Worm (Caenorhabditis elegans) whole organism, L2 larva: Measurements from ENCODE around the gene basl-1.

ENCODE experiments used
- C34F6.9 ChIP-seq: fragments of 150-350 bp; optimal IDR thresholded peaks from 2 replicates; lab custom pipeline; 2014; ENCODE audit warnings: missing biosample characterization, missing genetic modification characterization
- ama-1 ChIP-seq: fragments of 150-350 bp; optimal IDR thresholded peaks from 2 replicates; lab custom pipeline; 2018; ENCODE audit warnings: inconsistent platforms
- nhr-237 ChIP-seq: fragments of 150-350 bp; optimal IDR thresholded peaks from 2 replicates; lab custom pipeline; 2014; ENCODE audit warnings: missing biosample characterization, missing genetic modification characterization
- nhr-25 ChIP-seq: fragments of 150-350 bp; sonication (generic microtip); optimal IDR thresholded peaks from 3 replicates; lab custom pipeline; 2014; ENCODE audit warnings: missing biosample characterization, missing genetic modification characterization
- nhr-77 ChIP-seq: fragments of 150-350 bp; optimal IDR thresholded peaks from 2 replicates; lab custom pipeline; 2014; ENCODE audit warnings: missing biosample characterization, missing genetic modification characterization
- sem-4 ChIP-seq: fragments of 150-350 bp; optimal IDR thresholded peaks from 2 replicates; lab custom pipeline; 2014; ENCODE audit warnings: missing biosample characterization, missing genetic modification reagents, missing genetic modification characterization
- unc-55 ChIP-seq: fragments of 150-350 bp; sonication (generic microtip); optimal IDR thresholded peaks from 3 replicates; lab custom pipeline; 2014; ENCODE audit warnings: missing biosample characterization, missing genetic modification reagents, missing genetic modification characterization
- zag-1 ChIP-seq: fragments of 150-350 bp; optimal IDR thresholded peaks from 2 replicates; lab custom pipeline; 2014; ENCODE audit warnings: missing biosample characterization, missing genetic modification characterization
- ztf-11 ChIP-seq: sonication (generic microtip); optimal IDR thresholded peaks from 2 replicates; lab custom pipeline; 2017; ENCODE audit warnings: missing biosample characterization, missing genetic modification characterization

ce11 chrIII:5629225-5629624 is 14.5 kb downstream of the basl-1 start:
- no peak for TF ChIP-seq ama-1
- no peak for TF ChIP-seq ztf-11 (tag; lab: Kevin White, UChicago)
- no peak for TF ChIP-seq nhr-25
- TF ChIP-seq zag-1, result no peak
- no peak for TF ChIP-seq nhr-237
- no peak for TF ChIP-seq C34F6.9 (tag; lab: Kevin White, UChicago)
- no peak for TF ChIP-seq nhr-77 (tag; lab: Kevin White, UChicago)
- no peak for TF ChIP-seq sem-4 (tag; lab: Kevin White, UChicago)
- no peak for TF ChIP-seq unc-55 (GFP tag; lab: Kevin White, UChicago)
